Worm (Caenorhabditis elegans) whole organism, late embryonic: ENCODE results near the gene sri-20.

Experiments used
- C08G9.2 ChIP-seq: sonication (generic microtip); optimal IDR thresholded peaks from 2 replicates; lab custom pipeline; 2016; ENCODE audit warnings: mild to moderate bottlenecking, missing genetic modification characterization, moderate library complexity, missing compliant biosample characterization
- K09A11.1 ChIP-seq: sonication (generic microtip); optimal IDR thresholded peaks from 2 replicates; lab custom pipeline; 2017; ENCODE audit warnings: antibody characterized with exemption, mild to moderate bottlenecking, missing genetic modification characterization, missing compliant biosample characterization; ENCODE audit not compliant: insufficient read depth
- T23F11.4 ChIP-seq: fragments of 200-800 bp; sonication (Bioruptor generic); optimal IDR thresholded peaks from 2 replicates; lab custom pipeline; 2018; ENCODE audit warnings: mild to moderate bottlenecking, missing genetic modification characterization, missing compliant biosample characterization
- ahr-1 ChIP-seq: sonication (generic microtip); optimal IDR thresholded peaks from 2 replicates; lab custom pipeline; 2016; ENCODE audit warnings: missing genetic modification characterization, missing compliant biosample characterization
- ceh-14 ChIP-seq: sonication (generic microtip); optimal IDR thresholded peaks from 2 replicates; lab custom pipeline; 2016; ENCODE audit warnings: missing genotype, missing genetic modification characterization, missing compliant biosample characterization
- ceh-19 ChIP-seq: fragments of 200-800 bp; sonication (Bioruptor generic); optimal IDR thresholded peaks from 2 replicates; lab custom pipeline; 2018; ENCODE audit warnings: mild to moderate bottlenecking, missing genetic modification characterization, missing compliant biosample characterization
- ceh-24 ChIP-seq: sonication (generic microtip); optimal IDR thresholded peaks from 2 replicates; lab custom pipeline; 2016; ENCODE audit warnings: mild to moderate bottlenecking, missing genetic modification characterization, missing compliant biosample characterization
- ceh-34 ChIP-seq: sonication (generic microtip); optimal IDR thresholded peaks from 2 replicates; lab custom pipeline; 2016; ENCODE audit warnings: mild to moderate bottlenecking, missing genetic modification characterization, missing compliant biosample characterization
- ceh-45 ChIP-seq: fragments of 200-800 bp; sonication (Bioruptor generic); IDR thresholded peaks from 2 replicates; pipeline ENCODE4 v1.3.6; 2022; ENCODE audit warnings: missing genetic modification reagents, missing genetic modification characterization, missing compliant biosample characterization
- ceh-48 ChIP-seq: sonication (generic microtip); optimal IDR thresholded peaks from 2 replicates; lab custom pipeline; 2016; ENCODE audit warnings: missing genetic modification characterization, inconsistent platforms, missing compliant biosample characterization
- ceh-6 ChIP-seq: fragments of 200-800 bp; sonication (Bioruptor generic); optimal IDR thresholded peaks from 2 replicates; lab custom pipeline; 2018; ENCODE audit warnings: mild to moderate bottlenecking, missing genetic modification characterization, missing compliant biosample characterization
- ceh-9 ChIP-seq: sonication (generic microtip); optimal IDR thresholded peaks from 2 replicates; lab custom pipeline; 2016; ENCODE audit warnings: mild to moderate bottlenecking, missing genetic modification characterization, inconsistent platforms, missing compliant biosample characterization
- dmd-4 ChIP-seq: sonication (generic microtip); optimal IDR thresholded peaks from 2 replicates; lab custom pipeline; 2016; ENCODE audit warnings: borderline replicate concordance, missing genetic modification characterization, missing compliant biosample characterization
- elt-4 ChIP-seq: sonication (generic microtip); optimal IDR thresholded peaks from 2 replicates; lab custom pipeline; 2016; ENCODE audit warnings: missing genetic modification characterization, missing compliant biosample characterization
- ets-4 ChIP-seq: sonication (generic microtip); optimal IDR thresholded peaks from 2 replicates; lab custom pipeline; 2016; ENCODE audit warnings: missing genetic modification characterization, missing compliant biosample characterization
- fax-1 ChIP-seq: sonication (generic microtip); optimal IDR thresholded peaks from 2 replicates; lab custom pipeline; 2016; ENCODE audit warnings: missing genotype, missing genetic modification characterization, missing compliant biosample characterization
- fkh-6 ChIP-seq: sonication (generic microtip); optimal IDR thresholded peaks from 2 replicates; lab custom pipeline; 2016; ENCODE audit warnings: missing genetic modification characterization, missing compliant biosample characterization
- gmeb-2 ChIP-seq: sonication (generic microtip); optimal IDR thresholded peaks from 2 replicates; lab custom pipeline; 2016; ENCODE audit warnings: missing genetic modification characterization, inconsistent platforms, missing compliant biosample characterization
- hlh-15 ChIP-seq: sonication (generic microtip); optimal IDR thresholded peaks from 2 replicates; lab custom pipeline; 2016; ENCODE audit warnings: missing genetic modification characterization, missing compliant biosample characterization
- hlh-30 ChIP-seq: sonication (generic microtip); optimal IDR thresholded peaks from 2 replicates; lab custom pipeline; 2017; ENCODE audit warnings: antibody characterized with exemption, missing genetic modification characterization, missing compliant biosample characterization; ENCODE audit not compliant: insufficient read depth
- lim-6 ChIP-seq: sonication (generic microtip); optimal IDR thresholded peaks from 2 replicates; lab custom pipeline; 2016; ENCODE audit warnings: missing genetic modification characterization, missing compliant biosample characterization
- lin-11 ChIP-seq: fragments of 200-800 bp; sonication (Bioruptor generic); optimal IDR thresholded peaks from 2 replicates; lab custom pipeline; 2018; ENCODE audit warnings: mild to moderate bottlenecking, missing genetic modification characterization, missing compliant biosample characterization
- nfya-1 ChIP-seq: sonication (generic microtip); optimal IDR thresholded peaks from 2 replicates; lab custom pipeline; 2017; ENCODE audit warnings: missing genetic modification characterization, mild to moderate bottlenecking, missing compliant biosample characterization, antibody characterized with exemption, moderate library complexity
- nhr-11 ChIP-seq: fragments of 150-350 bp; optimal IDR thresholded peaks from 2 replicates; lab custom pipeline; 2014; ENCODE audit warnings: missing biosample characterization, missing genetic modification characterization
- pag-3 ChIP-seq: sonication (generic microtip); optimal IDR thresholded peaks from 2 replicates; lab custom pipeline; 2016; ENCODE audit warnings: missing compliant biosample characterization, missing genetic modification characterization, borderline replicate concordance
- pha-2 ChIP-seq: sonication (generic microtip); optimal IDR thresholded peaks from 2 replicates; lab custom pipeline; 2017; ENCODE audit warnings: mild to moderate bottlenecking, missing genetic modification characterization, missing compliant biosample characterization
- pros-1 ChIP-seq: fragments of 150-350 bp; optimal IDR thresholded peaks from 2 replicates; lab custom pipeline; 2014; ENCODE audit warnings: missing biosample characterization, missing genetic modification reagents, missing genetic modification characterization
- ref-2 ChIP-seq: sonication (generic microtip); optimal IDR thresholded peaks from 2 replicates; lab custom pipeline; 2016; ENCODE audit warnings: missing genetic modification characterization, missing compliant biosample characterization
- sox-4 ChIP-seq: sonication (generic microtip); optimal IDR thresholded peaks from 2 replicates; lab custom pipeline; 2017; ENCODE audit warnings: mild to moderate bottlenecking, missing genetic modification characterization, inconsistent platforms, missing compliant biosample characterization
- syd-9 ChIP-seq: sonication (generic microtip); optimal IDR thresholded peaks from 2 replicates; lab custom pipeline; 2016; ENCODE audit warnings: mild to moderate bottlenecking, missing genetic modification characterization, moderate library complexity, missing compliant biosample characterization
- unc-42 ChIP-seq: sonication (generic microtip); optimal IDR thresholded peaks from 2 replicates; lab custom pipeline; 2016; ENCODE audit warnings: missing genotype, missing genetic modification characterization, missing compliant biosample characterization
- zip-5 ChIP-seq: sonication (generic microtip); optimal IDR thresholded peaks from 2 replicates; lab custom pipeline; 2016; ENCODE audit warnings: missing genetic modification characterization, missing compliant biosample characterization
- ztf-16 ChIP-seq: sonication (generic microtip); optimal IDR thresholded peaks from 2 replicates; lab custom pipeline; 2017; ENCODE audit warnings: missing genetic modification characterization, missing compliant biosample characterization

The sri-20 gene

DNA sequence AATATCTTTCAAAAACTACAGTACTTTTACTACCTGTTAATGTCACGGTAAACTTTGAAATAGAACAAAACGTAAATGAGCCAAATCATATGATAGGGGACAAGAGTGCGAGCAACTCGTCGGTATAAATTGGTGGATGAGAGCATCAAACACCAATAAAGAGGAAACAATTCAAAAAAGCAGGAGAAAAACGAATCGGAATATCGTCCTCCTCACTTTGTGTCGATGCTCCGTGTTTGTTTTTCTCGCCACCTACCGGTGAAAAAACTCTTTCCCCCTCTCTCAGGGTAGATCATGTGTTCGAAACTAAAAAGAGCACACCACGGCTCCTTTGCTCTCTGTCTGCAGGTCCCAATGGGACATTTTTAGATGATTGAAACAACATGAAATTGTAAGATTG, 40.3 kb upstream of the sri-20 start:
- no peak for TF ChIP-seq dmd-4
- no peak for TF ChIP-seq pag-3
- TF ChIP-seq ceh-24 (tag; lab: Kevin White, UChicago), result no peak
- no peak for TF ChIP-seq K09A11.1 (tag; lab: Kevin White, UChicago)
- TF ChIP-seq ceh-9 (tag; lab: Kevin White, UChicago), result no peak

DNA sequence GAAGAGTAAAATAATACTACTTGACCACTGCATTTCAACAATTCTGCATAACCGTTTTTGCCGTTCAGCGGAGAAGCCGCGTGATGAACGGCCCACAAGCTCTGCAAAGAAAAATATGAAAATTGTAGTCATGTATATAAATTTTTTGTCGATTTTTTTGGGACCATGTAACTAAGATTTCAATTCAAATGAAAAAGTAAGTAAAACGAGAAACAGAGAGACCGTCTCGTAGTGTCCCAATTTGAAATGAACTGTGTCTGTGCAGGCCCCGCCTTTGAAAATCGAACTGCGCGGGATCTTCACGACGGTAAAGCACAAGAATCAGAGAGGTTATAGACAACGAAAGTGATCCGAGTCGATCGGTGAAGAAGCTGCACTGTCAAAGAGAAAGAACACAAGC, 36.3 kb upstream of the sri-20 start, which contains the start of gene crm-1:
TSS of gene crm-1 (minus strand) at position 101 of the 400 bp plus-strand sequence.
- no peak for TF ChIP-seq ceh-45 (GFP tag; lab: Robert Waterston, UW)
- no peak for TF ChIP-seq sox-4 (tag; lab: Kevin White, UChicago)
- TF ChIP-seq fax-1 (tag; lab: Kevin White, UChicago), result no peak
- TF ChIP-seq C08G9.2 (tag; lab: Kevin White, UChicago), result no peak
- TF ChIP-seq pros-1 (tag; lab: Kevin White, UChicago), result no peak
- no peak for TF ChIP-seq unc-42 (tag; lab: Kevin White, UChicago)
- TF ChIP-seq ceh-14 (tag; lab: Kevin White, UChicago), result no peak
- TF ChIP-seq ceh-9 (tag; lab: Kevin White, UChicago), result no peak
- no peak for TF ChIP-seq fkh-6 (tag; lab: Kevin White, UChicago)
- no peak for TF ChIP-seq gmeb-2 (tag; lab: Kevin White, UChicago)
- no peak for TF ChIP-seq ceh-34 (tag; lab: Kevin White, UChicago)
- no peak for TF ChIP-seq nhr-11 (tag; lab: Kevin White, UChicago)
- TF ChIP-seq ztf-16 (tag; lab: Kevin White, UChicago), result no peak

DNA sequence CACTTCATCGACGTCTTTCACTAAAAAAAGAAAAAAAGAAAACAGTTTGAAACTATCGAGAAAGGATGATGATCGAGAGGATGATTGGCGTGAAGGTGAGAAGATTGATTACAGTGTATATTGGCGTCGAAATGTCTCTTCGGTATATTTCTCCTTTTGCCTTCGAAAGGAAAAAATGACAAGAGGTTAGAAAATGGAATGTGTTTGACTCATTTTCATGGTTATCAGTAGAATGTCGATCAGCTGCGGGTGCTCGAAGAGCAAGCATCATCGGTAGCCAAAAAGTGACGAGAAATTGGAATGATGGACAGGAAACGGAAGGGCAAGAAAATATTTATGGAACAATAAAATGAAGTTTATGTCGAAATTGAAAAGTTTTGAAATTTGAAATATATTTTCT, 34.5 kb upstream of the sri-20 start:
- TF ChIP-seq elt-4 (tag; lab: Kevin White, UChicago), result no peak
- TF ChIP-seq lin-11, result no peak
- no peak for TF ChIP-seq ceh-34 (tag; lab: Kevin White, UChicago)
- TF ChIP-seq ahr-1, result no peak
- no peak for TF ChIP-seq ceh-14 (tag; lab: Kevin White, UChicago)
- TF ChIP-seq zip-5, result no peak
- TF ChIP-seq ets-4 (tag; lab: Kevin White, UChicago), result no peak
- no peak for TF ChIP-seq nfya-1
- TF ChIP-seq T23F11.4 (GFP tag; lab: Kevin White, UChicago), result no peak
- no peak for TF ChIP-seq pha-2 (tag; lab: Kevin White, UChicago)
- TF ChIP-seq dmd-4, result no peak

DNA sequence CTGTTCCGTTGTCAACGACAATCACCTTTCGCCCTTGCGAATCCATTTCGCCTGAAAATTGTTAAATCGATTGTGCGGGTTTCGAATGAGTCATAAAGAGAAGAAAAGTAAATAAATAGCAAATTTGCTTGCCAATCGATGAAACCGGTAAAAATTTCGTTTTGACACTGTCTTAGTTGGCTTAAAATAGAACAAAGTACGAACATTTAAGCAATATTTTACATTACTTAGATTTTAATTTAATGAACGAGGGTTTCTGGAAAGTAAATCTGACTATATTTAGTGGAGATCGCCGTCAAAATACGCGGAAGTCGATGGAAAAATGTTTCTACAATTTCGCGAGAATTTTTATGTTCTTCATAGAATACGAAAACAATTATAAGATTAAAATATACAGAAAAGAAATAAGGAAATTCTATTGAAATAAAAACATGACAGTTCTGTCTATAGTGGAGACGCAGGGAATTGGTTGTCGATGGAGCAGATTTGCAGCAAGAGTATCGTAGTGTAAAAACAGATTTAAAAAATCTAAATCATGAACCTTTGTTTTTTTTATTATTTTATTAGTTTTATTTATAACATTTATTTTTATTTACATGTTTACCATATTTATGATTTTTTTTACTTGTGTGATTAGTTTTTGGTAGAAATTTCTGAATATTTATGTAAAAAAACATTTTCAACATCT, 29.9 kb upstream of the sri-20 start, which contains the start of gene arx-2:
TSS of gene arx-2 (minus strand) at position 51 of the 688 bp plus-strand sequence.
- TF ChIP-seq pros-1 (tag; lab: Kevin White, UChicago) (no peak), lim-6 (tag; lab: Kevin White, UChicago) (no peak), hlh-15 (no peak), ceh-14 (tag; lab: Kevin White, UChicago) (no peak), ceh-19 (GFP tag; lab: Kevin White, UChicago) (no peak), C08G9.2 (tag; lab: Kevin White, UChicago) (no peak), gmeb-2 (tag; lab: Kevin White, UChicago) (no peak), ref-2 (tag; lab: Kevin White, UChicago) (no peak), ceh-6 (GFP tag; lab: Kevin White, UChicago) (no peak), ceh-48 (tag; lab: Kevin White, UChicago) (no peak), ceh-45 (GFP tag; lab: Robert Waterston, UW) (no peak), zip-5 (no peak), syd-9 (no peak), lin-11 (no peak), pha-2 (tag; lab: Kevin White, UChicago) (no peak), hlh-30 (tag; lab: Kevin White, UChicago) (no peak)
- TF ChIP-seq, all 69 proteins: peak for 0
